Worm (Caenorhabditis elegans) whole organism, L1 larva: ENCODE data around the gene let-4.

Source experiments
- C04F5.9 ChIP-seq: sonication (generic microtip); optimal IDR thresholded peaks from 2 replicates; lab custom pipeline; 2016; ENCODE audit warnings: missing genetic modification characterization, missing compliant biosample characterization
- F16B12.6 ChIP-seq: fragments of 150-350 bp; optimal IDR thresholded peaks from 2 replicates; lab custom pipeline; 2014; ENCODE audit warnings: missing biosample characterization, missing genetic modification characterization
- alr-1 ChIP-seq: fragments of 200-800 bp; sonication (Bioruptor generic); optimal IDR thresholded peaks from 2 replicates; lab custom pipeline; 2018; ENCODE audit warnings: borderline replicate concordance, mild to moderate bottlenecking, missing genetic modification characterization, missing compliant biosample characterization
- aly-2 ChIP-seq: fragments of 150-350 bp; optimal IDR thresholded peaks from 2 replicates; lab custom pipeline; 2014; ENCODE audit warnings: missing biosample characterization, missing genetic modification characterization
- ama-1 ChIP-seq: fragments of 150-350 bp; optimal IDR thresholded peaks from 2 replicates; lab custom pipeline; 2014
- blmp-1 ChIP-seq: fragments of 150-350 bp; optimal IDR thresholded peaks from 2 replicates; lab custom pipeline; 2014; ENCODE audit warnings: missing biosample characterization, missing genetic modification characterization
- ceh-90 ChIP-seq: sonication (generic microtip); optimal IDR thresholded peaks from 2 replicates; lab custom pipeline; 2016; ENCODE audit warnings: missing genetic modification characterization, missing compliant biosample characterization
- efl-1 ChIP-seq, 4 experiments: fragments of 150-350 bp; optimal IDR thresholded peaks in 3 of 4; peaks in 1 of 4; 1 replicate in 1 of 4; 2 replicates in 3 of 4; lab custom pipeline; 2014; ENCODE audit warnings: missing biosample characterization in 2 of 4, missing genetic modification characterization in 2 of 4, missing genetic modification reagents in 2 of 4
- egl-27 ChIP-seq, 2 experiments: fragments of 150-350 bp in 1 of 2; sonication (generic microtip); optimal IDR thresholded peaks; 3 replicates each; lab custom pipeline; 2017 to 2018; ENCODE audit warnings: missing biosample characterization in 2 of 2, missing genetic modification characterization in 2 of 2, missing genetic modification reagents in 2 of 2
- elt-2 ChIP-seq: sonication (generic microtip); optimal IDR thresholded peaks from 2 replicates; lab custom pipeline; 2016; ENCODE audit warnings: missing genetic modification characterization, mild to moderate bottlenecking, inconsistent platforms, missing compliant biosample characterization, missing genetic modification reagents
- elt-3 ChIP-seq, 6 experiments: fragments of 150-350 bp in 1 of 6; sonication (generic microtip); optimal IDR thresholded peaks; 2 replicates each; lab custom pipeline; 2017 to 2018; ENCODE audit warnings: missing biosample characterization in 6 of 6, missing genetic modification characterization in 6 of 6, inconsistent platforms in 1 of 6
- fkh-10 ChIP-seq: sonication (generic microtip); optimal IDR thresholded peaks from 2 replicates; lab custom pipeline; 2017; ENCODE audit warnings: missing biosample characterization, missing genetic modification reagents, missing genetic modification characterization
- fos-1 ChIP-seq: fragments of 150-350 bp; optimal IDR thresholded peaks from 2 replicates; lab custom pipeline; 2014; ENCODE audit warnings: missing biosample characterization, missing genetic modification characterization
- hlh-17 ChIP-seq: fragments of 200-800 bp; sonication (Bioruptor generic); optimal IDR thresholded peaks from 2 replicates; lab custom pipeline; 2018; ENCODE audit warnings: missing genetic modification characterization, mild to moderate bottlenecking, missing compliant biosample characterization, moderate library complexity, borderline replicate concordance
- hlh-4 ChIP-seq: sonication (generic microtip); optimal IDR thresholded peaks from 2 replicates; lab custom pipeline; 2016; ENCODE audit warnings: mild to moderate bottlenecking, missing genetic modification characterization, missing compliant biosample characterization
- hpl-2 ChIP-seq: fragments of 150-350 bp; optimal IDR thresholded peaks from 2 replicates; lab custom pipeline; 2014; ENCODE audit warnings: missing biosample characterization, missing genetic modification reagents, missing genetic modification characterization
- jun-1 ChIP-seq: fragments of 150-350 bp; optimal IDR thresholded peaks from 2 replicates; lab custom pipeline; 2014; ENCODE audit warnings: missing biosample characterization, missing genetic modification reagents, missing genetic modification characterization
- lin-13 ChIP-seq: fragments of 150-350 bp; optimal IDR thresholded peaks from 2 replicates; lab custom pipeline; 2014; ENCODE audit warnings: missing biosample characterization, missing genetic modification reagents, missing genetic modification characterization
- lin-14 ChIP-seq: fragments of 200-800 bp; sonication (Bioruptor generic); optimal IDR thresholded peaks from 2 replicates; lab custom pipeline; 2018; ENCODE audit warnings: mild to moderate bottlenecking, missing genetic modification characterization, moderate library complexity, missing compliant biosample characterization
- lin-35 ChIP-seq, 2 experiments: fragments of 150-350 bp; optimal IDR thresholded peaks; 2 replicates each; lab custom pipeline; 2014; ENCODE audit warnings: missing biosample characterization in 2 of 2, missing genetic modification characterization in 2 of 2, missing genetic modification reagents in 2 of 2
- lsy-2 ChIP-seq, 2 experiments: fragments of 150-350 bp; optimal IDR thresholded peaks; 2 replicates each; lab custom pipeline; 2014; ENCODE audit warnings: missing biosample characterization in 2 of 2, missing genetic modification characterization in 2 of 2
- mab-9 ChIP-seq: fragments of 200-800 bp; sonication (Bioruptor generic); IDR thresholded peaks from 2 replicates; pipeline ENCODE4 v1.3.6; 2022; ENCODE audit warnings: missing genetic modification reagents, missing genetic modification characterization, missing compliant biosample characterization
- mef-2 ChIP-seq: fragments of 150-350 bp; optimal IDR thresholded peaks from 2 replicates; lab custom pipeline; 2014; ENCODE audit warnings: missing biosample characterization, missing genetic modification characterization
- mep-1 ChIP-seq: fragments of 150-350 bp; optimal IDR thresholded peaks from 2 replicates; lab custom pipeline; 2014; ENCODE audit warnings: missing biosample characterization, missing genetic modification characterization
- nhr-19 ChIP-seq: fragments of 200-800 bp; sonication (Bioruptor generic); conservative IDR thresholded peaks from 2 replicates; pipeline ENCODE4 v1.3.6; 2022; ENCODE audit warnings: missing genetic modification characterization, missing compliant biosample characterization
- nhr-20 ChIP-seq: sonication (generic microtip); optimal IDR thresholded peaks from 2 replicates; lab custom pipeline; 2016; ENCODE audit warnings: mild to moderate bottlenecking, missing genetic modification characterization, missing compliant biosample characterization
- nhr-28 ChIP-seq: fragments of 150-350 bp; optimal IDR thresholded peaks from 2 replicates; lab custom pipeline; 2014; ENCODE audit warnings: missing biosample characterization, missing genetic modification characterization
- nhr-47 ChIP-seq: sonication (generic microtip); optimal IDR thresholded peaks from 2 replicates; lab custom pipeline; 2016; ENCODE audit warnings: mild to moderate bottlenecking, missing genetic modification characterization, moderate library complexity, missing compliant biosample characterization
- nhr-84 ChIP-seq: sonication (generic microtip); optimal IDR thresholded peaks from 2 replicates; lab custom pipeline; 2017; ENCODE audit warnings: missing biosample characterization, missing genetic modification characterization
- nhr-85 ChIP-seq: sonication (generic microtip); peaks from one replicate; lab custom pipeline; 2016; ENCODE audit warnings: missing genetic modification characterization, inconsistent platforms, missing compliant biosample characterization
- nhr-90 ChIP-seq: sonication (generic microtip); optimal IDR thresholded peaks from 2 replicates; lab custom pipeline; 2016; ENCODE audit warnings: mild to moderate bottlenecking, missing genetic modification characterization, missing compliant biosample characterization; ENCODE audit not compliant: poor library complexity
- pag-3 ChIP-seq: sonication (generic microtip); optimal IDR thresholded peaks from 2 replicates; lab custom pipeline; 2017; ENCODE audit warnings: missing genetic modification characterization, mild to moderate bottlenecking, missing compliant biosample characterization, antibody characterized with exemption, borderline replicate concordance; ENCODE audit not compliant: insufficient read depth
- pqm-1 ChIP-seq: sonication (generic microtip); optimal IDR thresholded peaks from 3 replicates; lab custom pipeline; 2017; ENCODE audit warnings: missing biosample characterization, missing genetic modification characterization
- rnt-1 ChIP-seq: sonication (generic microtip); optimal IDR thresholded peaks from 2 replicates; lab custom pipeline; 2016; ENCODE audit warnings: mild to moderate bottlenecking, missing genetic modification characterization, moderate library complexity, missing compliant biosample characterization
- skn-1 ChIP-seq: fragments of 150-350 bp; optimal IDR thresholded peaks from 2 replicates; lab custom pipeline; 2014; ENCODE audit warnings: missing biosample characterization, missing genetic modification characterization
- snu-23 ChIP-seq: sonication (generic microtip); optimal IDR thresholded peaks from 2 replicates; lab custom pipeline; 2016; ENCODE audit warnings: missing genetic modification characterization, missing compliant biosample characterization
- sup-37 ChIP-seq: fragments of 200-800 bp; sonication (Bioruptor generic); optimal IDR thresholded peaks from 2 replicates; lab custom pipeline; 2018; ENCODE audit warnings: mild to moderate bottlenecking, missing genetic modification characterization, missing compliant biosample characterization
- unc-130 ChIP-seq: fragments of 150-350 bp; optimal IDR thresholded peaks from 2 replicates; lab custom pipeline; 2017; ENCODE audit warnings: missing biosample characterization, missing genetic modification characterization, inconsistent platforms
- vab-15 ChIP-seq: sonication (generic microtip); optimal IDR thresholded peaks from 2 replicates; lab custom pipeline; 2017; ENCODE audit warnings: missing genotype, mild to moderate bottlenecking, missing genetic modification characterization, missing compliant biosample characterization
- xbp-1 ChIP-seq: sonication (generic microtip); optimal IDR thresholded peaks from 2 replicates; lab custom pipeline; 2016; ENCODE audit warnings: missing genetic modification characterization, missing compliant biosample characterization
- ztf-11 ChIP-seq, 2 experiments: sonication (generic microtip); optimal IDR thresholded peaks; 2 replicates each; lab custom pipeline; 2016 to 2017; ENCODE audit warnings: missing genetic modification characterization in 2 of 2, missing biosample characterization in 1 of 2, missing compliant biosample characterization in 1 of 2
- ztf-4 ChIP-seq: fragments of 150-350 bp; optimal IDR thresholded peaks from 2 replicates; lab custom pipeline; 2014; ENCODE audit warnings: missing biosample characterization, missing genetic modification characterization

The let-4 gene

ce11 chrX:14566047-14566446, 11.7 kb upstream of the let-4 start (continued):
- TF ChIP-seq lin-14 (GFP tag; lab: Kevin White, UChicago) (peak; percentile 71), F16B12.6 (tag; lab: Kevin White, UChicago) (no peak), snu-23 (GFP tag; lab: Kevin White, UChicago) (peak; percentile 41), skn-1 (tag; lab: Kevin White, UChicago) (no peak), hlh-4 (tag; lab: Kevin White, UChicago) (no peak), nhr-19 (GFP tag; lab: Robert Waterston, UW) (peak; percentile 62), ztf-4 (tag; lab: Kevin White, UChicago) (no peak), fkh-10 (GFP tag; lab: Kevin White, UChicago) (no peak), elt-3 (tag; optimal IDR thresholded peaks at IDR 0.05; lab: Kevin White, UChicago) (no peak), hlh-17 (GFP tag; lab: Kevin White, UChicago) (no peak), lin-35 (GFP tag; optimal IDR thresholded peaks at IDR 0.05; lab: Kevin White, UChicago) (no peak)

ce11 chrX:14568258-14568763, 9.4 kb upstream of the let-4 start:
- TF ChIP-seq nhr-85 (tag; lab: Kevin White, UChicago) = peak; percentile 56
- no peak for TF ChIP-seq nhr-19 (GFP tag; lab: Robert Waterston, UW)
- TF ChIP-seq elt-2 (tag; lab: Kevin White, UChicago) = peak; percentile 4

ce11 chrX:14571277-14571676, 6.5 kb upstream of the let-4 start:
- TF ChIP-seq nhr-19 (GFP tag; lab: Robert Waterston, UW) = no peak
- no peak for TF ChIP-seq egl-27 (tag; optimal IDR thresholded peaks at IDR 0.05; lab: Kevin White, UChicago)
- TF ChIP-seq aly-2 (tag; lab: Kevin White, UChicago) = no peak
- TF ChIP-seq sup-37 = no peak
- no peak for TF ChIP-seq snu-23 (GFP tag; lab: Kevin White, UChicago)
- no peak for TF ChIP-seq C04F5.9 (tag; lab: Kevin White, UChicago)
- no peak for TF ChIP-seq elt-3 (tag; optimal IDR thresholded peaks at IDR 0.05; lab: Kevin White, UChicago)
- TF ChIP-seq ztf-4 (tag; lab: Kevin White, UChicago) = no peak
- no peak for TF ChIP-seq nhr-84 (tag; lab: Kevin White, UChicago)
- no peak for TF ChIP-seq ama-1 (lab: Kevin White, UChicago)

ce11 chrX:14572419-14572818, 5.3 kb upstream of the let-4 start, which contains the start of gene lron-1:
Gene lron-1 (plus strand): TSS chrX:14572719.
- no peak for TF ChIP-seq pag-3
- TF ChIP-seq alr-1 (tag; lab: Kevin White, UChicago) = no peak
- TF ChIP-seq efl-1 (optimal IDR thresholded peaks at IDR 0.05; lab: Kevin White, UChicago) = no peak
- no peak for TF ChIP-seq efl-1 (GFP tag; optimal IDR thresholded peaks at IDR 0.05 in 1 of 2; lab: Kevin White, UChicago)
- TF ChIP-seq hlh-17 (GFP tag; lab: Kevin White, UChicago) = no peak
- TF ChIP-seq nhr-28 = no peak
- TF ChIP-seq lin-14 (GFP tag; lab: Kevin White, UChicago) = no peak
- TF ChIP-seq blmp-1 = no peak
- TF ChIP-seq nhr-85 (tag; lab: Kevin White, UChicago) = no peak
- no peak for TF ChIP-seq nhr-90
- TF ChIP-seq ceh-90 (tag; lab: Kevin White, UChicago) = no peak
- no peak for TF ChIP-seq mab-9 (GFP tag; lab: Robert Waterston, UW)
- TF ChIP-seq xbp-1 = no peak
- no peak for TF ChIP-seq vab-15 (tag; lab: Kevin White, UChicago)
- TF ChIP-seq nhr-47 (tag; lab: Kevin White, UChicago) = no peak
- no peak for TF ChIP-seq unc-130
- no peak for TF ChIP-seq mef-2 (tag; lab: Kevin White, UChicago)
- TF ChIP-seq ztf-11 (tag; optimal IDR thresholded peaks at IDR 0.05; lab: Kevin White, UChicago) = no peak

- TF ChIP-seq efl-1 (optimal IDR thresholded peaks at IDR 0.05; lab: Kevin White, UChicago) = no peak
- peak in 1 of 2 experiments; percentile 0 for TF ChIP-seq efl-1 (GFP tag; optimal IDR thresholded peaks at IDR 0.05 in 1 of 2; lab: Kevin White, UChicago)
- TF ChIP-seq pqm-1 (tag; lab: Kevin White, UChicago) = no peak
- no peak for TF ChIP-seq ztf-11 (tag; optimal IDR thresholded peaks at IDR 0.05; lab: Kevin White, UChicago)
- TF ChIP-seq ama-1 (lab: Kevin White, UChicago) = no peak
- peak in 1 of 2 experiments; percentile 16 for TF ChIP-seq lsy-2 (tag; optimal IDR thresholded peaks at IDR 0.05; lab: Kevin White, UChicago)
- TF ChIP-seq lin-13 (GFP tag; lab: Kevin White, UChicago) = no peak
- no peak for TF ChIP-seq ztf-4 (tag; lab: Kevin White, UChicago)
- peak in 2 of 6 experiments; percentile 68 to 75 for TF ChIP-seq elt-3 (tag; optimal IDR thresholded peaks at IDR 0.05; lab: Kevin White, UChicago)
- TF ChIP-seq fos-1 (tag; lab: Kevin White, UChicago) = no peak
- peak; percentile 94 for TF ChIP-seq nhr-85 (tag; lab: Kevin White, UChicago)
- no peak for TF ChIP-seq hpl-2
- TF ChIP-seq snu-23 (GFP tag; lab: Kevin White, UChicago) = peak; percentile 9
- peak; percentile 62 for TF ChIP-seq lin-14 (GFP tag; lab: Kevin White, UChicago)
- TF ChIP-seq rnt-1 (tag; lab: Kevin White, UChicago) = peak; percentile 4
- TF ChIP-seq mep-1 (tag; lab: Kevin White, UChicago) = peak; percentile 57
- TF ChIP-seq nhr-20 (tag; lab: Kevin White, UChicago) = peak; percentile 37
- TF ChIP-seq blmp-1 = peak; percentile 97
- no peak for TF ChIP-seq jun-1 (tag; lab: Kevin White, UChicago)
Observed at ce11 chrX:14575920-14576319, 1.8 kb upstream of the let-4 start.
